Fruit fly (Drosophila melanogaster): ENCODE data around the gene SdhD.

SdhD gene

dm6 chr3R:23726740-23727139 lies 33.7 kb downstream of the SdhD start (continued):
- TF ChIP-seq CG3163 (GFP tag; optimal IDR thresholded peaks at IDR 0.05) (peak; percentile 40), emc (GFP tag; optimal IDR thresholded peaks at IDR 0.05) (no peak), CG17829 (tag; optimal IDR thresholded peaks at IDR 0.05) (peak; percentile 75), CG1603 (tag; optimal IDR thresholded peaks at IDR 0.05) (peak; percentile 51), hkb (optimal IDR thresholded peaks at IDR 0.05) (no peak), hkb (GFP tag; IDR thresholded peaks at IDR 0.05) (peak; percentile 89), ftz-f1 (GFP tag; optimal IDR thresholded peaks at IDR 0.05) (no peak), Trl (optimal IDR thresholded peaks at IDR 0.05) (no peak), Trl (GFP tag; optimal IDR thresholded peaks at IDR 0.05) (peak; percentile 64), Dek (tag; optimal IDR thresholded peaks at IDR 0.05) (peak; percentile 71), gce (GFP tag; IDR thresholded peaks at IDR 0.05) (no peak), knrl (GFP tag; IDR thresholded peaks at IDR 0.05; ENCODE audit: partially characterized antibody) (no peak), jing (GFP tag; optimal IDR thresholded peaks at IDR 0.05) (peak; percentile 22), maf-S (GFP tag; optimal IDR thresholded peaks at IDR 0.05) (peak; percentile 73), CG7357 (GFP tag; IDR thresholded peaks at IDR 0.05) (peak; percentile 67), CG7556 (GFP tag; optimal IDR thresholded peaks at IDR 0.05) (peak; percentile 82), chinmo (GFP tag; IDR thresholded peaks at IDR 0.05; ENCODE audit: partially characterized antibody) (0 out of 4 replicates have a peak, but pooled peaks have one; percentile 36), CG9215 (GFP tag; IDR thresholded peaks at IDR 0.05) (peak; percentile 72), CG31365 (tag; optimal IDR thresholded peaks at IDR 0.05) (peak; percentile 1), CG9609 (GFP tag; optimal IDR thresholded peaks at IDR 0.05) (peak; percentile 43), CG32767 (GFP tag; IDR thresholded peaks at IDR 0.05) (0 out of 2 replicates have a peak, but pooled peaks have one; percentile 18), ssp (GFP tag; IDR thresholded peaks at IDR 0.05) (peak; percentile 54), Sox102F (GFP tag; optimal IDR thresholded peaks at IDR 0.05) (peak; percentile 81), CG13424 (tag; optimal IDR thresholded peaks at IDR 0.05) (peak; percentile 63), CG2129 (GFP tag; IDR thresholded peaks at IDR 0.05; ENCODE audit: partially characterized antibody) (no peak), pzg (GFP tag; optimal IDR thresholded peaks at IDR 0.05) (no peak), CG1233 (GFP tag; optimal IDR thresholded peaks at IDR 0.05) (peak; percentile 70), Elba2 (GFP tag; optimal IDR thresholded peaks at IDR 0.05) (no peak), crc (GFP tag; optimal IDR thresholded peaks at IDR 0.05) (peak; percentile 53), ac (GFP tag; optimal IDR thresholded peaks at IDR 0.05) (no peak), CG10267 (tag; optimal IDR thresholded peaks at IDR 0.05) (peak; percentile 63), hth (optimal IDR thresholded peaks at IDR 0.05) (no peak), cas (GFP tag; IDR thresholded peaks at IDR 0.05) (peak; percentile 77), ro (GFP tag; IDR thresholded peaks at IDR 0.05) (no peak), sens (GFP tag) (peak; percentile 87), Atf-2 (GFP tag; optimal IDR thresholded peaks at IDR 0.05) (peak; percentile 29), Blimp-1 (GFP tag; optimal IDR thresholded peaks at IDR 0.05) (peak; percentile 57), CG10431 (GFP tag; optimal IDR thresholded peaks at IDR 0.05) (no peak), CG34422 (GFP tag; IDR thresholded peaks at IDR 0.05) (no peak; the same call in 2 of the 3 replicates), CG16779 (GFP tag; IDR thresholded peaks at IDR 0.05) (0 out of 2 replicates have a peak, but pooled peaks have one; percentile 64), ci (GFP tag; IDR thresholded peaks at IDR 0.05) (peak; percentile 77), HLH3B (GFP tag; IDR thresholded peaks at IDR 0.05) (peak; percentile 79), CG14860 (GFP tag; IDR thresholded peaks at IDR 0.05; ENCODE audit: partially characterized antibody) (no peak), CG12744 (GFP tag; optimal IDR thresholded peaks at IDR 0.05) (peak; percentile 53), Nf-YC (tag; optimal IDR thresholded peaks at IDR 0.05) (peak; percentile 35), CG7839 (tag; optimal IDR thresholded peaks at IDR 0.05) (peak; percentile 85), C15 (GFP tag; IDR thresholded peaks at IDR 0.05) (0 out of 3 replicates have a peak, but pooled peaks have one; percentile 50), Mrtf (GFP tag; IDR thresholded peaks at IDR 0.05) (peak; percentile 67; the same call in 1 of the 3 replicates), CG7786 (GFP tag; optimal IDR thresholded peaks at IDR 0.05) (peak; percentile 76), CrebB (tag; optimal IDR thresholded peaks at IDR 0.05) (peak; percentile 66), CG2875 (GFP tag; optimal IDR thresholded peaks at IDR 0.05) (no peak), Hey (tag; optimal IDR thresholded peaks at IDR 0.05) (no peak)

Measured in whole organism, embryonic.